Worm (Caenorhabditis elegans): ENCODE results near the gene clec-56.

Gene clec-56

DNA sequence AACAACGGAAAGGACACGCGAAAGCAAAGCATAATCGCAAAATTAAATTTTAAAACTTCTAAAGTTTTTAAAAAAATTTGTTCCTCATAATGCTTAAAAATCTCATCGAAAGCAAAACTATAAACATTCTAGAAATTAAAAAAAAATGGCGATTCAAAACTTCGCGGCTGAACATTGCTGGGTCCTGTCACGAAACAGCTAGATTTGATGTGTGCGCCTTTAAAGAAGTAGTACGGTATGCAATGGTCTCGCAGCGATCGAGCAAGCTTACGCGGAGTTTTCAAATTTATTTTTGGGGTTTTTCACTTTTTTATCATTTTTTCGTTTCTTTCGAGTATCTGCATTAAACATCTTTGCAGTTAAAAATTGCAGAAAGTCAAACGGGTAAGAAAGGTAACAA lies 17.1 kb upstream of the clec-56 start, which contains the start of gene coh-3:
coh-3 (plus strand) TSS at position 353 of the 400 bp plus-strand sequence.
- no peak for TF ChIP-seq flt-1 (GFP tag; IDR thresholded peaks at IDR 0.05)
- TF ChIP-seq hmbx-1 (tag; optimal IDR thresholded peaks at IDR 0.05): no peak
- TF ChIP-seq tbx-37 (GFP tag; conservative IDR thresholded peaks at IDR 0.05): no peak

DNA sequence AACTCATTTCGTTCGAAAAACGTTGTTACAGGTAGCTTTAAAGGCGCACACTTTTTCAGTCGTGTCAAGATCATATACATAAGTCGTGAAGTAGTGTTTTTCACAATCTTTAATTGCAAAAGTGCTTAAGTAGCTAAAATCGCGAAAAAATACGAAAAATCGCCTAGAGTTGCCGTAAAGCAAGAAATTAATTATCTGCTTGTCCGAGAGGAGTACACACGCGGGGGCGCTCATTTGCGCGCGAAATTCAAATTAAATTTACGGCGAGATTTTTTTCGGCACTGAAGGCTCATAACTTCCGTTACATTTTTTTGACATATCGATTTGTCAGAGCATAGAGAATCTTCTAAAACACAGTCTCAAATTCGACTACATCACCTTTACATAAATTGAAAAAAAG lies 14.1 kb upstream of the clec-56 start:
- no peak for TF ChIP-seq ceh-13 (GFP tag; optimal IDR thresholded peaks at IDR 0.05)
- TF ChIP-seq aly-1 (tag; optimal IDR thresholded peaks at IDR 0.05): no peak
- no peak for TF ChIP-seq F13C5.2 (tag; optimal IDR thresholded peaks at IDR 0.05)
- no peak for TF ChIP-seq scrt-1 (GFP tag; IDR thresholded peaks at IDR 0.05)

DNA sequence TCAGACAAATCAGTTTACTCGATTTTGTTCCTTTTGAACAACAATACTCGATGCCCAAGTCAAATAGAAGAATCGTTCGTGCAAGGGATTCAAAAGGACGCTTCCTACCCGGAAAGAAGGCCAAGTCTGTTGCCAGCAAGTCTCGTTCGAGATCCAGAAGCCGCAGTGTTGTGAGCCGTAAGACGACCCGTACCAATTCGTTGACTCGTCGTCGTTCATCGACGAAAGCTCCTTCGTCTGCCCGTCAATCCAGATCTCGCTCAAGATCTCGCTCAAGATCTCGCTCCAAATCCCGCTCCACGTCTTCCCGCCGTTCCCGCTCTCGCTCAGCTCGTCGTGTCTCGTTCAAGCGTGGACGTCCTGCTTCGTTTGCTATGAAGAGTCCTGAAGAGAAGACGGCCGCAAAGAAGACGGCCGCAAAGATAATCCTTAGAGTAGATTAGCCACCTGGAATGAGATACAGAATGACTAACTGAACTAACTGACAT lies 13.5 kb upstream of the clec-56 start, which contains the start of gene F08H9.2:
F08H9.2 (plus strand) TSS at position 51 of the 488 bp plus-strand sequence.
- TF ChIP-seq hmg-4 (GFP tag; optimal IDR thresholded peaks at IDR 0.05): peak; percentile 20
- no peak for TF ChIP-seq aly-1 (tag; optimal IDR thresholded peaks at IDR 0.05)

DNA sequence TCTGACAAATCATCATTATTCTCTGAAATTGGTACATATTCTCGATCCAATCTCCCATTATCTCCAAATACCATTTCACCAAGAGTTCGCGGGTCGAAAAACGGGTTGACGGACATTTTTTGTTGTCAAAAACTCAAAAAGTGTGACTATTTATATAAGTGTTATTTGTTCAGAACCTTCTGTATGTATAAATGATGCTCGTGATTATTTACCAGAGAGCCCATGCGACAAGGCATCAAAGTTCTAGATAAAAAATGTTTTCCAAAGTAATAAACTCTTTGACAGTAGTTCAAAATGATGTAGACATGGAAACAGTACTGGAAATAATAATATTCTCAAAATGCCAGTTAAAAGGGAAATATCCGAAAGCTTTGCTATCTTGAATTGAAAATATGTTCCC lies 11.5 kb upstream of the clec-56 start:
- TF ChIP-seq hnd-1 (tag; optimal IDR thresholded peaks at IDR 0.05) (no peak), F13C5.2 (tag; optimal IDR thresholded peaks at IDR 0.05) (no peak), hmbx-1 (tag; optimal IDR thresholded peaks at IDR 0.05) (no peak), aly-1 (tag; optimal IDR thresholded peaks at IDR 0.05) (no peak), tra-4 (tag; optimal IDR thresholded peaks at IDR 0.05) (no peak), tbx-11 (GFP tag; IDR thresholded peaks at IDR 0.05) (no peak), scrt-1 (GFP tag; IDR thresholded peaks at IDR 0.05) (no peak), hmg-4 (GFP tag; optimal IDR thresholded peaks at IDR 0.05) (no peak), B0310.2 (tag; optimal IDR thresholded peaks at IDR 0.05) (no peak), ets-7 (tag; optimal IDR thresholded peaks at IDR 0.05) (no peak), tbx-37 (GFP tag; conservative IDR thresholded peaks at IDR 0.05) (no peak), pes-1 (GFP tag; IDR thresholded peaks at IDR 0.05) (no peak), ceh-36 (tag; optimal IDR thresholded peaks at IDR 0.05) (no peak), ceh-13 (GFP tag; optimal IDR thresholded peaks at IDR 0.05) (no peak), ama-1 (optimal IDR thresholded peaks at IDR 0.05) (no peak), sea-1 (GFP tag; conservative IDR thresholded peaks at IDR 0.05) (no peak), flt-1 (GFP tag; IDR thresholded peaks at IDR 0.05) (no peak)

DNA sequence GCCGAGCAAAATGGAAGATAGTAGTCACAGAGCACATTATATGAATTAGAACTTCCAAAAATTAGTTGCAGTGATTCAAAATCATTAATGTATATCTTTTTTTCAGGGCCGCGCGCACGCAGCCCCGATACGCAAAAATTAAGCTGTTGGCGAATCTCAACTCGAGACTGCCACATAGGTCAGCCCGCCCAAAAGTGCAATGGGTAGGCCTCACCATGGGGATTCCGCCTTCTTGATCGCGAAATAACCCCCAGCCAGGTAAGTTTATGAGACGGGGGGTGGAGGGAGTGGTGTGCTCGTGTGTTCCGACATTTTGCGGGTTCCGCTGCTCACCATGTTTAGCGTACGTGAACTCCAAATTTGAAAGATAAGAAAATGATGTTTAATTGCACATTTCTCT lies 11.1 kb upstream of the clec-56 start, which contains the start of gene F08H9.3:
F08H9.3 (minus strand) TSS at position 252 of the 400 bp plus-strand sequence.
- peak; percentile 5 for TF ChIP-seq hmg-4 (GFP tag; optimal IDR thresholded peaks at IDR 0.05)

DNA sequence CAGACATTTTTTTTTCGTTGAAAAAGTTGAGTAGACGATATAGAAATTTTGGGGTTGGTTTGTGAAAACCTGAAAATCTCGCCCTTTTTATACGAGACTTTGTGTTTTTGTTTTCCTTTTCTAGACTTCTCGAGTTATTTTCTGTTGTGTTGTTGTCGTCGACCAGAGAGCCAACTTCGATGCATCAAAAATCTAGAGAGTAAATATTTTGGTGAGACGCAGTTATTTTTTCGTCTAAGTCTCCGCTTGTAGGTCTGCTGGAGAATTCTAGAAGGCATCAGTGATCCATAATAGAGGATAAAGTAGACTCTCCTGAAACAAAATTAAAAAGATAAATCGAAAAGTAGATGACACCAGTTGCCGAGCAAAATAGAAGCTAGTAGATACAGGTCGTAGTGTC lies 9.8 kb upstream of the clec-56 start, which contains the start of gene F08H9.4:
F08H9.4 (minus strand) TSS at position 61 of the 400 bp plus-strand sequence.
- TF ChIP-seq F13C5.2 (tag; optimal IDR thresholded peaks at IDR 0.05): no peak
- TF ChIP-seq flt-1 (GFP tag; IDR thresholded peaks at IDR 0.05): no peak
- TF ChIP-seq B0310.2 (tag; optimal IDR thresholded peaks at IDR 0.05): no peak
- no peak for TF ChIP-seq scrt-1 (GFP tag; IDR thresholded peaks at IDR 0.05)

DNA sequence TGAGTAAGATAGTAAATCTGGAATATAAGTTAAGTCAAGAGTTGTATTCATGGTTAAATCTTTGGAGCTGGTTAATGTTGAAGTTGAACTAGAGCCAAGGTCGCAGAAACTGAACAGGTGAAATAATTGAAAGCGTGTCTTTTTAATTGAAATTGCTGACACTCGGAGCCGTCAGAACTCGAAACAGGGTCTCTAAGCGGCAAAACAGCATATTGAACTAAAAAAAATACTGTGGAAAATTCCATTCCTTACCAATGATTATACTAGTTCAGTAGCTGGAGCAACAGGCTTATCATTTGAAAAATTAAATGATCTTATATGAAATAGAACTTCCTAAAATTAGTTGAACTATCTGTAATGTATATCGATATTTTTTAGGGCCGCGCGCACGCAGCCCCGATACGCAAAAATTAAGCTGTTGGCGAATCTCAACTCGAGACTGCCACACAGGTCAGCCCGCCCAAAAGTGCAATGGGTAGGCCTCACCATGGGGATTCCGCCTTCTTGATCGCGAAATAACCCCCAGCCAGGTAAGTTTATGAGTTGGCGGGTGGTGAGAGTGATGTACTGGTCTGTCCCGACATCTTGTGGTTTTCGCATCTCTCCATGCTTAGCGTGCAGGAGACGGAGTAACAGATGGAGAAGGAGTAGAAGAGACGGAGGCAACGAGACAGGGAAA lies 5.9 kb upstream of the clec-56 start, which contains the start of gene srz-97:
srz-97 (minus strand) TSS at position 51 of the 679 bp plus-strand sequence.
- TF ChIP-seq hnd-1 (tag; optimal IDR thresholded peaks at IDR 0.05) (no peak), tra-4 (tag; optimal IDR thresholded peaks at IDR 0.05) (no peak), pes-1 (GFP tag; IDR thresholded peaks at IDR 0.05) (no peak), ets-7 (tag; optimal IDR thresholded peaks at IDR 0.05) (no peak), flt-1 (GFP tag; IDR thresholded peaks at IDR 0.05) (no peak), hmbx-1 (tag; optimal IDR thresholded peaks at IDR 0.05) (no peak), tbx-37 (GFP tag; conservative IDR thresholded peaks at IDR 0.05) (no peak), tbx-11 (GFP tag; IDR thresholded peaks at IDR 0.05) (no peak), aly-1 (tag; optimal IDR thresholded peaks at IDR 0.05) (no peak), scrt-1 (GFP tag; IDR thresholded peaks at IDR 0.05) (no peak), F13C5.2 (tag; optimal IDR thresholded peaks at IDR 0.05) (no peak), ceh-13 (GFP tag; optimal IDR thresholded peaks at IDR 0.05) (no peak), ceh-36 (tag; optimal IDR thresholded peaks at IDR 0.05) (no peak), ama-1 (optimal IDR thresholded peaks at IDR 0.05) (no peak), sea-1 (GFP tag; conservative IDR thresholded peaks at IDR 0.05) (no peak), B0310.2 (tag; optimal IDR thresholded peaks at IDR 0.05) (no peak), hmg-4 (GFP tag; optimal IDR thresholded peaks at IDR 0.05) (no peak)

DNA sequence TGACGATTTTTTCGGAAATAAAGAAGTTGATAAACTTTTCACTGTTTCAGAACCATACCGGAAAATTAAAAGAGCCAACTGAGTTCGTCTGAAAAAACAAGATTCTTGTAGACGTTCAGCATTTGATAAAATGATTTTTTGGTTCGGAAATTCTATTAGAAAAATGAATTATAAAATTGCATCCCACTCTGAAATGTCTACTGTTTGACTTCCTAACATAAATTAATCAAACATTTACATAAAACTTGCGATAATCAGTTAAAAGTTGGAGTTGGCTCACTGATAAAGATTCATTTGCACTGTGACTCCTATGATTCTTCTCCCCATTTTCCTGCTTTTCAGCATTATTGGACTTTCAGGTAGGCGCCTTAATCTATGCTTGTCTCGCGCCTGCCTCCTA lies 5.3 kb upstream of the clec-56 start, which contains the start of gene clec-57:
clec-57 (plus strand) TSS at position 301 of the 400 bp plus-strand sequence.
- TF ChIP-seq aly-1 (tag; optimal IDR thresholded peaks at IDR 0.05): no peak
- TF ChIP-seq hmg-4 (GFP tag; optimal IDR thresholded peaks at IDR 0.05): no peak
- TF ChIP-seq pes-1 (GFP tag; IDR thresholded peaks at IDR 0.05): no peak
- no peak for TF ChIP-seq tbx-11 (GFP tag; IDR thresholded peaks at IDR 0.05)
- TF ChIP-seq F13C5.2 (tag; optimal IDR thresholded peaks at IDR 0.05): no peak
- TF ChIP-seq ets-7 (tag; optimal IDR thresholded peaks at IDR 0.05): no peak
- no peak for TF ChIP-seq scrt-1 (GFP tag; IDR thresholded peaks at IDR 0.05)
- TF ChIP-seq flt-1 (GFP tag; IDR thresholded peaks at IDR 0.05): no peak
- no peak for TF ChIP-seq hmbx-1 (tag; optimal IDR thresholded peaks at IDR 0.05)
- TF ChIP-seq sea-1 (GFP tag; conservative IDR thresholded peaks at IDR 0.05): no peak
- no peak for TF ChIP-seq ceh-36 (tag; optimal IDR thresholded peaks at IDR 0.05)
- TF ChIP-seq ama-1 (optimal IDR thresholded peaks at IDR 0.05): no peak

Data from whole organism, early embryonic.